Fruit fly (Drosophila melanogaster) whole organism, prepupa: ENCODE measurements around the gene CG1824.

Experiments used
- CG11294 ChIP-seq: fragments of 200-800 bp; sonication (Bioruptor generic); IDR thresholded peaks from 2 replicates; pipeline ENCODE4 v1.3.6; 2022; ENCODE audit warnings: missing biosample characterization, missing genetic modification characterization
- CG16779 ChIP-seq: fragments of 200-800 bp; sonication (Bioruptor generic); optimal IDR thresholded peaks from 3 replicates; lab custom pipeline; 2017; ENCODE audit warnings: missing biosample characterization, mild to moderate bottlenecking, missing genetic modification characterization
- CG4318 ChIP-seq: fragments of 200-800 bp; sonication (Bioruptor generic); optimal IDR thresholded peaks from 3 replicates; lab custom pipeline; 2017; ENCODE audit warnings: missing biosample characterization, mild to moderate bottlenecking, missing genetic modification characterization
- CG6808 ChIP-seq: fragments of 200-800 bp; sonication (Bioruptor generic); optimal IDR thresholded peaks from 3 replicates; lab custom pipeline; 2017; ENCODE audit warnings: missing biosample characterization, missing genetic modification characterization, mild to moderate bottlenecking, moderate library complexity, missing genetic modification reagents
- CG8319 ChIP-seq: fragments of 200-800 bp; sonication (Bioruptor generic); optimal IDR thresholded peaks from 3 replicates; lab custom pipeline; 2016; ENCODE audit warnings: missing biosample characterization, missing genetic modification characterization
- Hr39 ChIP-seq: fragments of 200-800 bp; sonication (Bioruptor generic); optimal IDR thresholded peaks from 2 replicates; lab custom pipeline; 2016; ENCODE audit warnings: missing biosample characterization, missing genetic modification characterization
- Sox102F ChIP-seq: fragments of 200-800 bp; sonication (Bioruptor generic); optimal IDR thresholded peaks from 2 replicates; lab custom pipeline; 2016; ENCODE audit warnings: missing biosample characterization, mild to moderate bottlenecking, missing genetic modification characterization
- Sox15 ChIP-seq: fragments of 200-800 bp; sonication (Bioruptor generic); optimal IDR thresholded peaks from 3 replicates; lab custom pipeline; 2016; ENCODE audit warnings: missing biosample characterization, missing genetic modification characterization
- esn ChIP-seq: fragments of 200-800 bp; sonication (Bioruptor generic); optimal IDR thresholded peaks from 2 replicates; lab custom pipeline; 2016; ENCODE audit warnings: missing biosample characterization, mild to moderate bottlenecking, missing genetic modification characterization, moderate library complexity
- pdm3 ChIP-seq: fragments of 200-800 bp; sonication (Bioruptor generic); optimal IDR thresholded peaks from 3 replicates; lab custom pipeline; 2016; ENCODE audit warnings: missing biosample characterization, missing genetic modification characterization
- topi ChIP-seq: fragments of 200-800 bp; sonication (Bioruptor generic); optimal IDR thresholded peaks from 3 replicates; lab custom pipeline; 2016; ENCODE audit warnings: missing biosample characterization, missing genetic modification characterization

DNA sequence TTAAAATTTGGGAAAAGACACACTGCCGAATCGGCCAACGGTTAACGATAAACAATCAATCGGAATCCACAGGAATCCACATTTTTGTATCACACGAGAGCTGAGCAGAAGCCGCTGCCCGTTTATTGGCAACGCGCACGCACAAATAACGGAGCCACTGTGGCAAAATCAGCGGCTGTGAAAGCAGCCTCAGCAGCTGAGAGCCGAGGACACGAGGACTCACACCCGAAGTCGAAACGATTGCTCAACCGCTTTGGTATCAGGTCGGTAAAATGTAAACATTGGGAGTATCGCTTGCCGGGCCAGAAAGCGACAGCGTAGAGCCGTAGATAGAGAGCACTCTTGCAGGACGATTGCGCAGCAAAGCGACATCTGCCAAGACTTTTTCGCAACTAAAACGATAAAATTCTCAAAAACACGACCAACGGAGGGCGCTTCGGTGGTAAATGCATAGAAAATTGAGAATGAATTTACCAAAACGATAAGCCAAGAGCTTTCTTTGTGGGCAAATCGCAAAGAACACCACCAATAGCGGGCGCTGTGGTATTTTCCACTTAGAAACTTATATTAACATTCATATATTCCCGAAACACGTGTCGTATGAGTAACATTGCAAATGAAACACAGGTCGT, 27.0 kb downstream of the CG1824 start, which contains the start of gene hwt:
- TF ChIP-seq CG8319 (GFP tag; lab: Kevin White, UChicago) = no peak
- TF ChIP-seq CG11294 (GFP tag; lab: Robert Waterston, UW) = no peak
- no peak for TF ChIP-seq CG6808 (GFP tag; lab: Kevin White, UChicago)
- TF ChIP-seq esn (GFP tag; lab: Kevin White, UChicago) = no peak
- no peak for TF ChIP-seq CG16779 (tag; lab: Kevin White, UChicago)
- no peak for TF ChIP-seq Sox102F (GFP tag; lab: Kevin White, UChicago)
- no peak for TF ChIP-seq Sox15 (GFP tag; lab: Kevin White, UChicago)
- TF ChIP-seq pdm3 (GFP tag; lab: Kevin White, UChicago) = no peak
- TF ChIP-seq CG4318 (GFP tag; lab: Kevin White, UChicago) = no peak
- no peak for TF ChIP-seq topi
- TF ChIP-seq Hr39 (GFP tag; lab: Kevin White, UChicago) = no peak
